Fruit fly (Drosophila melanogaster) whole organism, prepupa: Measurements from ENCODE around the gene CG1113.

ENCODE experiments used
- Blimp-1 ChIP-seq: fragments of 200-800 bp; sonication (Bioruptor generic); optimal IDR thresholded peaks from 3 replicates; lab custom pipeline; 2017; ENCODE audit warnings: missing biosample characterization, missing genetic modification characterization, mild to moderate bottlenecking, moderate library complexity, missing genetic modification reagents
- CG10631 ChIP-seq: fragments of 200-800 bp; sonication (Bioruptor generic); optimal IDR thresholded peaks from 2 replicates; lab custom pipeline; 2016; ENCODE audit warnings: missing biosample characterization, missing genetic modification characterization
- CG11294 ChIP-seq: fragments of 200-800 bp; sonication (Bioruptor generic); IDR thresholded peaks from 2 replicates; pipeline ENCODE4 v1.3.6; 2022; ENCODE audit warnings: missing biosample characterization, missing genetic modification characterization
- CG11902 ChIP-seq: fragments of 200-800 bp; sonication (Bioruptor generic); optimal IDR thresholded peaks from 3 replicates; lab custom pipeline; 2016; ENCODE audit warnings: missing biosample characterization, missing genetic modification characterization
- CG15336 ChIP-seq: fragments of 200-800 bp; sonication (Bioruptor generic); IDR thresholded peaks from 2 replicates; pipeline ENCODE4 v1.3.6; 2022; ENCODE audit warnings: missing biosample characterization, missing genetic modification characterization
- CG1621 ChIP-seq: fragments of 200-800 bp; sonication (Bioruptor generic); optimal IDR thresholded peaks from 3 replicates; lab custom pipeline; 2018; ENCODE audit warnings: missing biosample characterization, mild to moderate bottlenecking, missing genetic modification characterization
- CG16779 ChIP-seq: fragments of 200-800 bp; sonication (Bioruptor generic); optimal IDR thresholded peaks from 3 replicates; lab custom pipeline; 2017; ENCODE audit warnings: missing biosample characterization, mild to moderate bottlenecking, missing genetic modification characterization
- CG3032 ChIP-seq: fragments of 200-800 bp; optimal IDR thresholded peaks from 2 replicates; lab custom pipeline; 2019; ENCODE audit warnings: missing biosample characterization, mild to moderate bottlenecking, missing genetic modification characterization, moderate library complexity
- CG31627 ChIP-seq: fragments of 200-800 bp; sonication (Bioruptor generic); optimal IDR thresholded peaks from 3 replicates; lab custom pipeline; 2016; ENCODE audit warnings: missing biosample characterization, missing genetic modification characterization
- CG32006 ChIP-seq: fragments of 200-800 bp; sonication (Bioruptor generic); optimal IDR thresholded peaks from 3 replicates; lab custom pipeline; 2017; ENCODE audit warnings: missing biosample characterization, mild to moderate bottlenecking, missing genetic modification characterization
- CG4318 ChIP-seq: fragments of 200-800 bp; sonication (Bioruptor generic); optimal IDR thresholded peaks from 3 replicates; lab custom pipeline; 2017; ENCODE audit warnings: missing biosample characterization, mild to moderate bottlenecking, missing genetic modification characterization
- CG6163 ChIP-seq: fragments of 200-800 bp; sonication (Bioruptor generic); IDR thresholded peaks from 3 replicates; pipeline ENCODE4 v1.3.6; 2022; ENCODE audit warnings: missing biosample characterization, missing genetic modification characterization
- CG6808 ChIP-seq: fragments of 200-800 bp; sonication (Bioruptor generic); optimal IDR thresholded peaks from 3 replicates; lab custom pipeline; 2017; ENCODE audit warnings: missing biosample characterization, missing genetic modification characterization, mild to moderate bottlenecking, moderate library complexity, missing genetic modification reagents
- CG6854 ChIP-seq: fragments of 200-800 bp; sonication (Bioruptor generic); optimal IDR thresholded peaks from 2 replicates; lab custom pipeline; 2017; ENCODE audit warnings: missing biosample characterization, mild to moderate bottlenecking, missing genetic modification characterization
- CG7368 ChIP-seq: fragments of 200-800 bp; sonication (Bioruptor generic); optimal IDR thresholded peaks from 3 replicates; lab custom pipeline; 2016; ENCODE audit warnings: missing biosample characterization, missing genetic modification characterization
- CG8319 ChIP-seq: fragments of 200-800 bp; sonication (Bioruptor generic); optimal IDR thresholded peaks from 3 replicates; lab custom pipeline; 2016; ENCODE audit warnings: missing biosample characterization, missing genetic modification characterization
- CG9139 ChIP-seq: fragments of 200-800 bp; sonication (Bioruptor generic); optimal IDR thresholded peaks from 3 replicates; lab custom pipeline; 2017; ENCODE audit warnings: missing biosample characterization, mild to moderate bottlenecking, missing genetic modification characterization
- Eip78C ChIP-seq: fragments of 200-800 bp; sonication (Bioruptor generic); peaks from one replicate; lab custom pipeline; 2016; ENCODE audit warnings: missing biosample characterization, missing genetic modification characterization
- Ets96B ChIP-seq: fragments of 200-800 bp; optimal IDR thresholded peaks from 2 replicates; lab custom pipeline; 2019; ENCODE audit warnings: missing biosample characterization, mild to moderate bottlenecking, missing genetic modification characterization, moderate library complexity
- Hr38 ChIP-seq: sonication (Bioruptor generic); optimal IDR thresholded peaks from 2 replicates; lab custom pipeline; 2016; ENCODE audit warnings: missing biosample characterization, missing genetic modification characterization
- Lpt ChIP-seq: fragments of 200-800 bp; sonication (Bioruptor generic); optimal IDR thresholded peaks from 3 replicates; lab custom pipeline; 2016; ENCODE audit warnings: missing biosample characterization, missing genetic modification characterization
- Met ChIP-seq: fragments of 200-800 bp; sonication (Bioruptor generic); optimal IDR thresholded peaks from 3 replicates; lab custom pipeline; 2016; ENCODE audit warnings: missing biosample characterization, missing genetic modification characterization
- OdsH ChIP-seq: fragments of 200-800 bp; sonication (Bioruptor generic); optimal IDR thresholded peaks from 3 replicates; lab custom pipeline; 2016; ENCODE audit warnings: missing biosample characterization, missing genetic modification characterization
- Smox ChIP-seq: fragments of 200-800 bp; sonication (Bioruptor generic); optimal IDR thresholded peaks from 3 replicates; lab custom pipeline; 2016; ENCODE audit warnings: missing biosample characterization, missing genetic modification characterization
- Sox102F ChIP-seq: fragments of 200-800 bp; sonication (Bioruptor generic); optimal IDR thresholded peaks from 2 replicates; lab custom pipeline; 2016; ENCODE audit warnings: missing biosample characterization, mild to moderate bottlenecking, missing genetic modification characterization
- Sox14 ChIP-seq: fragments of 200-800 bp; sonication (Bioruptor generic); optimal IDR thresholded peaks from 3 replicates; lab custom pipeline; 2016; ENCODE audit warnings: missing biosample characterization, missing genetic modification characterization
- achi ChIP-seq: fragments of 200-800 bp; sonication (Bioruptor generic); optimal IDR thresholded peaks from 3 replicates; lab custom pipeline; 2016; ENCODE audit warnings: missing biosample characterization, missing genetic modification characterization
- cyc ChIP-seq: fragments of 200-800 bp; sonication (Bioruptor generic); optimal IDR thresholded peaks from 3 replicates; lab custom pipeline; 2016; ENCODE audit warnings: missing biosample characterization, missing genetic modification characterization
- dac ChIP-seq: fragments of 200-800 bp; sonication (Bioruptor generic); optimal IDR thresholded peaks from 2 replicates; lab custom pipeline; 2017; ENCODE audit warnings: missing biosample characterization, mild to moderate bottlenecking, missing genetic modification characterization
- eg ChIP-seq: fragments of 200-800 bp; sonication (Bioruptor generic); IDR thresholded peaks from 3 replicates; pipeline ENCODE4 v1.3.6; 2022; ENCODE audit warnings: missing biosample characterization, missing genetic modification characterization
- esn ChIP-seq: fragments of 200-800 bp; sonication (Bioruptor generic); optimal IDR thresholded peaks from 2 replicates; lab custom pipeline; 2016; ENCODE audit warnings: missing biosample characterization, mild to moderate bottlenecking, missing genetic modification characterization, moderate library complexity
- fd59A ChIP-seq: fragments of 200-800 bp; sonication (Bioruptor generic); optimal IDR thresholded peaks from 2 replicates; lab custom pipeline; 2017; ENCODE audit warnings: missing biosample characterization, mild to moderate bottlenecking, missing genetic modification characterization, missing genetic modification reagents
- fd85E ChIP-seq: fragments of 200-800 bp; sonication (Bioruptor generic); optimal IDR thresholded peaks from 3 replicates; lab custom pipeline; 2016; ENCODE audit warnings: missing biosample characterization, missing genetic modification characterization
- fkh ChIP-seq: fragments of 200-800 bp; sonication (Bioruptor generic); optimal IDR thresholded peaks from 3 replicates; lab custom pipeline; 2017; ENCODE audit warnings: missing biosample characterization, mild to moderate bottlenecking, missing genetic modification characterization, moderate library complexity
- lz ChIP-seq: fragments of 200-800 bp; sonication (Bioruptor generic); optimal IDR thresholded peaks from 3 replicates; lab custom pipeline; 2016; ENCODE audit warnings: missing biosample characterization, missing genetic modification characterization
- pdm3 ChIP-seq: fragments of 200-800 bp; sonication (Bioruptor generic); optimal IDR thresholded peaks from 3 replicates; lab custom pipeline; 2016; ENCODE audit warnings: missing biosample characterization, missing genetic modification characterization
- salr ChIP-seq, 2 experiments: fragments of 200-800 bp; sonication (Bioruptor generic); optimal IDR thresholded peaks; 3 replicates each; lab custom pipeline; 2016 to 2018; ENCODE audit warnings: missing biosample characterization in 2 of 2, missing genetic modification characterization in 2 of 2, mild to moderate bottlenecking in 1 of 2
- spab ChIP-seq: fragments of 200-800 bp; sonication (Bioruptor generic); optimal IDR thresholded peaks from 2 replicates; lab custom pipeline; 2017; ENCODE audit warnings: missing biosample characterization, mild to moderate bottlenecking, missing genetic modification characterization, missing genetic modification reagents
- ss ChIP-seq, 2 experiments: fragments of 200-800 bp; sonication (Bioruptor generic); optimal IDR thresholded peaks; 2 replicates in 1 of 2; 3 replicates in 1 of 2; lab custom pipeline; 2017 to 2018; ENCODE audit warnings: mild to moderate bottlenecking in 2 of 2, missing biosample characterization in 2 of 2, missing genetic modification characterization in 2 of 2, moderate library complexity in 1 of 2
- svp ChIP-seq: fragments of 200-800 bp; sonication (Bioruptor generic); peaks from one replicate; lab custom pipeline; 2016; ENCODE audit warnings: missing biosample characterization, missing genetic modification characterization

CG1113 gene

dm6 chr3R:5217278-5217714 is 35.7 kb upstream of the CG1113 start, which contains the start of gene cno (continued):
- TF ChIP-seq CG31627 (GFP tag; lab: Kevin White, UChicago) (no peak), fd85E (GFP tag; lab: Kevin White, UChicago) (no peak), Smox (no peak), CG3032 (tag; lab: Kevin White, UChicago) (peak; percentile 19), CG15336 (GFP tag; lab: Robert Waterston, UW) (no peak), fkh (GFP tag; lab: Kevin White, UChicago) (no peak), cyc (no peak), CG11294 (GFP tag; lab: Robert Waterston, UW) (no peak), OdsH (no peak), CG9139 (no peak), fd59A (GFP tag; lab: Kevin White, UChicago) (no peak), ss (GFP tag; optimal IDR thresholded peaks at IDR 0.05; lab: Kevin White, UChicago) (peak; percentile 20 to 35), Eip78C (GFP tag; lab: Kevin White, UChicago) (peak; percentile 83), Met (no peak), CG4318 (GFP tag; lab: Kevin White, UChicago) (no peak), Blimp-1 (GFP tag; lab: Kevin White, UChicago) (no peak)
- TF ChIP-seq, all 60 proteins: peak for 10

- TF ChIP-seq Hr38 (GFP tag; lab: Kevin White, UChicago) (no peak), CG6808 (GFP tag; lab: Kevin White, UChicago) (no peak), lz (no peak), Lpt (GFP tag; lab: Kevin White, UChicago) (no peak), cyc (no peak), salr (GFP tag; optimal IDR thresholded peaks at IDR 0.05; lab: Kevin White, UChicago) (no peak), CG32006 (no peak), dac (GFP tag; lab: Kevin White, UChicago) (no peak), CG3032 (tag; lab: Kevin White, UChicago) (no peak), Smox (no peak), CG11902 (GFP tag; lab: Kevin White, UChicago) (no peak), CG10631 (no peak), ss (GFP tag; optimal IDR thresholded peaks at IDR 0.05; lab: Kevin White, UChicago) (no peak), pdm3 (no peak)
These were observed 33.5 kb upstream of the CG1113 start, which contains the start of the genes Prosbeta2R2 and CG1116 for dm6 chr3R:5219466-5219865. Prosbeta2R2 (minus strand) TSS chr3R:5219528. CG1116 (plus strand) TSS chr3R:5219657.

- TF ChIP-seq CG8319 (GFP tag; lab: Kevin White, UChicago) = no peak
- peak; percentile 9 for TF ChIP-seq Ets96B (tag; lab: Kevin White, UChicago)
- TF ChIP-seq Sox14 (GFP tag; lab: Kevin White, UChicago) = peak; percentile 33
- peak in 1 of 2 experiments; percentile 3 for TF ChIP-seq salr (GFP tag; optimal IDR thresholded peaks at IDR 0.05; lab: Kevin White, UChicago)
- TF ChIP-seq ss (GFP tag; optimal IDR thresholded peaks at IDR 0.05; lab: Kevin White, UChicago) = peak in 1 of 2 experiments; percentile 72
- no peak for TF ChIP-seq Sox102F
- TF ChIP-seq CG1621 = peak; percentile 31
- TF ChIP-seq CG15336 (GFP tag; lab: Robert Waterston, UW) = no peak
- TF ChIP-seq CG6808 (GFP tag; lab: Kevin White, UChicago) = peak; percentile 56
- TF ChIP-seq CG6163 = no peak
- no peak for TF ChIP-seq Blimp-1 (GFP tag; lab: Kevin White, UChicago)
- no peak for TF ChIP-seq Smox
- peak; percentile 23 for TF ChIP-seq CG31627 (GFP tag; lab: Kevin White, UChicago)
- no peak for TF ChIP-seq svp (GFP tag; lab: Kevin White, UChicago)
- TF ChIP-seq lz = peak; percentile 1
- peak; percentile 64 for TF ChIP-seq CG6854 (GFP tag; lab: Kevin White, UChicago)
- peak; percentile 38 for TF ChIP-seq CG3032 (tag; lab: Kevin White, UChicago)
- peak; percentile 29 for TF ChIP-seq esn (GFP tag; lab: Kevin White, UChicago)
- TF ChIP-seq dac (GFP tag; lab: Kevin White, UChicago) = peak; percentile 67
- TF ChIP-seq Eip78C (GFP tag; lab: Kevin White, UChicago) = peak; percentile 68
These were observed 29.8 kb upstream of the CG1113 start, which contains the start of gene CG2604 for dm6 chr3R:5223135-5223534. CG2604 (minus strand) TSS chr3R:5223365.

dm6 chr3R:5223839-5224238 is 29.1 kb upstream of the CG1113 start, which contains the start of gene CG14664:
CG14664 (plus strand) TSS chr3R:5224139.
- no peak for TF ChIP-seq CG15336 (GFP tag; lab: Robert Waterston, UW)
- TF ChIP-seq CG7368 (GFP tag; lab: Kevin White, UChicago) = no peak
- no peak for TF ChIP-seq CG16779 (tag; lab: Kevin White, UChicago)
- TF ChIP-seq Smox = no peak
- no peak for TF ChIP-seq eg (GFP tag; lab: Robert Waterston, UW)
- no peak for TF ChIP-seq salr (GFP tag; optimal IDR thresholded peaks at IDR 0.05; lab: Kevin White, UChicago)
- TF ChIP-seq spab (GFP tag; lab: Kevin White, UChicago) = no peak
- no peak for TF ChIP-seq CG32006
- no peak for TF ChIP-seq achi
- no peak for TF ChIP-seq Sox14 (GFP tag; lab: Kevin White, UChicago)
- no peak for TF ChIP-seq Hr38 (GFP tag; lab: Kevin White, UChicago)
- TF ChIP-seq Eip78C (GFP tag; lab: Kevin White, UChicago) = no peak
